Fruit fly (Drosophila melanogaster) whole organism, adult: Measurements from ENCODE around the gene numb.

ENCODE experiments used
- CG11617 ChIP-seq: fragments of 200-800 bp; sonication (Bioruptor generic); optimal IDR thresholded peaks from 2 replicates; lab custom pipeline; 2017; ENCODE audit warnings: mild to moderate bottlenecking, missing biosample characterization, missing genetic modification reagents, missing genetic modification characterization
- CG12768 ChIP-seq: fragments of 200-800 bp; sonication (Bioruptor generic); optimal IDR thresholded peaks from 2 replicates; lab custom pipeline; 2017; ENCODE audit warnings: missing biosample characterization, missing genetic modification characterization, mild to moderate bottlenecking, moderate library complexity, missing genetic modification reagents
- CG14711 ChIP-seq: fragments of 200-800 bp; sonication (Bioruptor generic); optimal IDR thresholded peaks from 2 replicates; lab custom pipeline; 2018; ENCODE audit warnings: missing biosample characterization, mild to moderate bottlenecking, missing genetic modification characterization, moderate library complexity
- CG1620 ChIP-seq: fragments of 200-800 bp; sonication (Bioruptor generic); optimal IDR thresholded peaks from 2 replicates; lab custom pipeline; 2016; ENCODE audit warnings: missing biosample characterization, missing genetic modification characterization
- CG33017 ChIP-seq: fragments of 200-800 bp; sonication (Bioruptor generic); optimal IDR thresholded peaks from 2 replicates; lab custom pipeline; 2018; ENCODE audit warnings: missing biosample characterization, mild to moderate bottlenecking, missing genetic modification characterization, moderate library complexity
- CG5204 ChIP-seq: fragments of 200-800 bp; sonication (Bioruptor generic); optimal IDR thresholded peaks from 2 replicates; lab custom pipeline; 2016; ENCODE audit warnings: missing biosample characterization, missing genetic modification characterization
- CG7045 ChIP-seq: fragments of 200-800 bp; sonication (Bioruptor generic); optimal IDR thresholded peaks from 2 replicates; lab custom pipeline; 2017; ENCODE audit warnings: missing biosample characterization, mild to moderate bottlenecking, missing genetic modification characterization
- CG7101 ChIP-seq: fragments of 200-800 bp; sonication (Bioruptor generic); optimal IDR thresholded peaks from 2 replicates; lab custom pipeline; 2018; ENCODE audit warnings: missing biosample characterization, mild to moderate bottlenecking, missing genetic modification characterization, moderate library complexity
- Clk ChIP-seq: fragments of 200-800 bp; sonication (Bioruptor generic); optimal IDR thresholded peaks from 2 replicates; lab custom pipeline; 2017; ENCODE audit warnings: missing biosample characterization, missing genetic modification characterization
- Crg-1 ChIP-seq: fragments of 200-800 bp; sonication (Bioruptor generic); optimal IDR thresholded peaks from 2 replicates; lab custom pipeline; 2016; ENCODE audit warnings: missing biosample characterization, missing genetic modification characterization
- Hr96 ChIP-seq: fragments of 200-800 bp; sonication (Bioruptor generic); optimal IDR thresholded peaks from 2 replicates; lab custom pipeline; 2016; ENCODE audit warnings: missing biosample characterization, missing genetic modification characterization
- Mnt ChIP-seq: fragments of 200-800 bp; sonication (Bioruptor generic); optimal IDR thresholded peaks from 2 replicates; lab custom pipeline; 2016; ENCODE audit warnings: missing biosample characterization, mild to moderate bottlenecking, missing genetic modification characterization
- bab1 ChIP-seq: fragments of 200-800 bp; sonication (Bioruptor generic); optimal IDR thresholded peaks from 3 replicates; lab custom pipeline; 2019; ENCODE audit warnings: missing biosample characterization, mild to moderate bottlenecking, missing genetic modification characterization, moderate library complexity
- cic ChIP-seq: fragments of 200-800 bp; sonication (Bioruptor generic); optimal IDR thresholded peaks from 2 replicates; lab custom pipeline; 2017; ENCODE audit warnings: missing biosample characterization, mild to moderate bottlenecking, missing genetic modification characterization, moderate library complexity
- cnc ChIP-seq, 2 experiments: fragments of >200 bp; optimal IDR thresholded peaks; 2 replicates each; lab custom pipeline; 2017
- kay ChIP-seq: fragments of 200-800 bp; sonication (Bioruptor generic); peaks from one replicate; lab custom pipeline; 2016; ENCODE audit warnings: missing biosample characterization, missing genetic modification characterization, borderline replicate concordance
- ovo ChIP-seq: fragments of 200-800 bp; sonication (Bioruptor generic); optimal IDR thresholded peaks from 2 replicates; lab custom pipeline; 2016; ENCODE audit warnings: missing biosample characterization, missing genetic modification characterization
- pad ChIP-seq: fragments of 200-800 bp; sonication (Bioruptor generic); optimal IDR thresholded peaks from 3 replicates; lab custom pipeline; 2017; ENCODE audit warnings: missing biosample characterization, missing genetic modification characterization, mild to moderate bottlenecking, moderate library complexity, missing genetic modification reagents
- tj ChIP-seq: fragments of 200-800 bp; sonication (Bioruptor generic); optimal IDR thresholded peaks from 3 replicates; lab custom pipeline; 2017; ENCODE audit warnings: missing biosample characterization, mild to moderate bottlenecking, missing genetic modification characterization, moderate library complexity
- toe ChIP-seq: fragments of 200-800 bp; sonication (Bioruptor generic); optimal IDR thresholded peaks from 2 replicates; lab custom pipeline; 2016; ENCODE audit warnings: missing biosample characterization, missing genetic modification characterization

The numb gene

dm6 chr2L:9400153-9400552 is 37.1 kb upstream of the numb start:
- TF ChIP-seq Mnt (GFP tag; lab: Kevin White, UChicago) (no peak), Crg-1 (GFP tag; lab: Kevin White, UChicago) (no peak), CG11617 (no peak), Hr96 (GFP tag; lab: Kevin White, UChicago) (no peak), cnc (optimal IDR thresholded peaks at IDR 0.05; lab: Kevin White, UChicago) (no peak), pad (GFP tag; lab: Kevin White, UChicago) (no peak), CG1620 (no peak), CG5204 (GFP tag; lab: Kevin White, UChicago) (no peak), CG33017 (tag; lab: Kevin White, UChicago) (no peak), CG7045 (GFP tag; lab: Kevin White, UChicago) (no peak), kay (GFP tag; lab: Kevin White, UChicago) (no peak), tj (no peak), cic (GFP tag; lab: Kevin White, UChicago) (no peak), Clk (GFP tag; lab: Kevin White, UChicago) (no peak)

- no peak for TF ChIP-seq pad (GFP tag; lab: Kevin White, UChicago)
- TF ChIP-seq CG7101 (tag; lab: Kevin White, UChicago), result no peak
- no peak for TF ChIP-seq cnc (optimal IDR thresholded peaks at IDR 0.05; lab: Kevin White, UChicago)
- TF ChIP-seq Clk (GFP tag; lab: Kevin White, UChicago), result no peak
- TF ChIP-seq CG7045 (GFP tag; lab: Kevin White, UChicago), result no peak
- no peak for TF ChIP-seq CG11617
- no peak for TF ChIP-seq CG5204 (GFP tag; lab: Kevin White, UChicago)
- TF ChIP-seq tj, result no peak
- no peak for TF ChIP-seq CG12768 (GFP tag; lab: Kevin White, UChicago)
- TF ChIP-seq bab1 (GFP tag; lab: Kevin White, UChicago), result no peak
- TF ChIP-seq CG14711 (tag; lab: Kevin White, UChicago), result no peak
- no peak for TF ChIP-seq Mnt (GFP tag; lab: Kevin White, UChicago)
- TF ChIP-seq Crg-1 (GFP tag; lab: Kevin White, UChicago), result no peak
- no peak for TF ChIP-seq kay (GFP tag; lab: Kevin White, UChicago)
- TF ChIP-seq cic (GFP tag; lab: Kevin White, UChicago), result no peak
- TF ChIP-seq ovo (GFP tag; lab: Kevin White, UChicago), result no peak
- TF ChIP-seq Hr96 (GFP tag; lab: Kevin White, UChicago), result no peak
These were observed 22.2 kb upstream of the numb start, which contains the start of gene Shawl for dm6 chr2L:9415053-9415452. Gene Shawl (minus strand): TSS chr2L:9415156.

- TF ChIP-seq CG12768 (GFP tag; lab: Kevin White, UChicago), result no peak
- TF ChIP-seq cnc (optimal IDR thresholded peaks at IDR 0.05; lab: Kevin White, UChicago), result no peak
- no peak for TF ChIP-seq cic (GFP tag; lab: Kevin White, UChicago)
- TF ChIP-seq CG5204 (GFP tag; lab: Kevin White, UChicago), result no peak
- TF ChIP-seq kay (GFP tag; lab: Kevin White, UChicago), result peak; percentile 74
These were observed 21.0 kb upstream of the numb start, which contains the start of gene Mco1 for dm6 chr2L:9416244-9416758. Gene Mco1 (plus strand): TSS chr2L:9416588.

- TF ChIP-seq cnc (optimal IDR thresholded peaks at IDR 0.05; lab: Kevin White, UChicago) (no peak), cic (GFP tag; lab: Kevin White, UChicago) (no peak), toe (GFP tag; lab: Kevin White, UChicago) (no peak), CG7101 (tag; lab: Kevin White, UChicago) (no peak), CG14711 (tag; lab: Kevin White, UChicago) (no peak), Mnt (GFP tag; lab: Kevin White, UChicago) (no peak), Clk (GFP tag; lab: Kevin White, UChicago) (no peak), Hr96 (GFP tag; lab: Kevin White, UChicago) (no peak), CG7045 (GFP tag; lab: Kevin White, UChicago) (no peak), CG1620 (no peak), CG12768 (GFP tag; lab: Kevin White, UChicago) (no peak), CG33017 (tag; lab: Kevin White, UChicago) (no peak), ovo (GFP tag; lab: Kevin White, UChicago) (no peak), CG5204 (GFP tag; lab: Kevin White, UChicago) (no peak), pad (GFP tag; lab: Kevin White, UChicago) (no peak)
These were observed 16.6 kb upstream of the numb start for dm6 chr2L:9420660-9421059.

dm6 chr2L:9421312-9421711 is 16.0 kb upstream of the numb start:
- TF ChIP-seq kay (GFP tag; lab: Kevin White, UChicago) (no peak), cnc (optimal IDR thresholded peaks at IDR 0.05; lab: Kevin White, UChicago) (no peak), CG33017 (tag; lab: Kevin White, UChicago) (no peak), cic (GFP tag; lab: Kevin White, UChicago) (no peak), toe (GFP tag; lab: Kevin White, UChicago) (no peak)

dm6 chr2L:9424193-9424592 is 13.1 kb upstream of the numb start:
- TF ChIP-seq cnc (optimal IDR thresholded peaks at IDR 0.05; lab: Kevin White, UChicago) (no peak), pad (GFP tag; lab: Kevin White, UChicago) (no peak), Hr96 (GFP tag; lab: Kevin White, UChicago) (no peak)
